Fruit fly (Drosophila melanogaster) whole organism, wandering third instar larva: Measurements from ENCODE around the gene CG4101.

Experiments
- CG32264 ChIP-seq: fragments of 200-800 bp; sonication (Bioruptor generic); optimal IDR thresholded peaks from 2 replicates; lab custom pipeline; 2016; ENCODE audit warnings: missing biosample characterization, missing genetic modification characterization
- CG9705 ChIP-seq: fragments of 200-800 bp; sonication (Bioruptor generic); optimal IDR thresholded peaks from 2 replicates; lab custom pipeline; 2018; ENCODE audit warnings: missing biosample characterization, mild to moderate bottlenecking, missing genetic modification characterization
- CrebA ChIP-seq: fragments of 200-800 bp; sonication (Bioruptor generic); optimal IDR thresholded peaks from 2 replicates; lab custom pipeline; 2016; ENCODE audit warnings: missing biosample characterization, mild to moderate bottlenecking, missing genetic modification characterization, borderline replicate concordance
- Dfd ChIP-seq: fragments of >200 bp; optimal IDR thresholded peaks from 2 replicates; lab custom pipeline; 2017; ENCODE audit warnings: missing biosample characterization, missing genetic modification characterization
- Dif ChIP-seq: fragments of 200-275, 200-300 bp; sonication (Bioruptor generic); optimal IDR thresholded peaks from 2 replicates; lab custom pipeline; 2018; ENCODE audit warnings: missing biosample characterization, missing genetic modification characterization; ENCODE audit not compliant: partially characterized antibody
- GATAd ChIP-seq: sonication (Bioruptor generic); optimal IDR thresholded peaks from 2 replicates; lab custom pipeline; 2016; ENCODE audit warnings: missing biosample characterization, missing genetic modification characterization
- HLH106 ChIP-seq: fragments of 200-800 bp; optimal IDR thresholded peaks from 3 replicates; lab custom pipeline; 2019; ENCODE audit warnings: missing biosample characterization, mild to moderate bottlenecking, missing genetic modification characterization, moderate library complexity
- Hnf4 ChIP-seq: fragments of 200-800 bp; sonication (Bioruptor generic); optimal IDR thresholded peaks from 2 replicates; lab custom pipeline; 2016; ENCODE audit warnings: missing biosample characterization, mild to moderate bottlenecking, missing genetic modification characterization
- Hr78 ChIP-seq: fragments of >200 bp; optimal IDR thresholded peaks from 2 replicates; lab custom pipeline; 2017; ENCODE audit warnings: missing biosample characterization, missing genetic modification characterization
- Hr83 ChIP-seq: fragments of 200-300 bp; sonication (Bioruptor generic); optimal IDR thresholded peaks from 2 replicates; lab custom pipeline; 2016; ENCODE audit warnings: missing biosample characterization, mild to moderate bottlenecking, missing genetic modification characterization, moderate library complexity; ENCODE audit not compliant: poor library complexity, severe bottlenecking
- Jra ChIP-seq: sonication (Bioruptor generic); optimal IDR thresholded peaks from 2 replicates; lab custom pipeline; 2016; ENCODE audit warnings: missing biosample characterization, missing genetic modification characterization
- Mio ChIP-seq: sonication (Bioruptor generic); optimal IDR thresholded peaks from 2 replicates; lab custom pipeline; 2016; ENCODE audit warnings: missing biosample characterization, missing genetic modification characterization
- Myc ChIP-seq: fragments of >200 bp; optimal IDR thresholded peaks from 2 replicates; lab custom pipeline; 2017
- OdsH ChIP-seq: fragments of 200-800 bp; sonication (Bioruptor generic); optimal IDR thresholded peaks from 2 replicates; lab custom pipeline; 2016; ENCODE audit warnings: missing biosample characterization, mild to moderate bottlenecking, missing genetic modification characterization
- Rel ChIP-seq, 2 experiments: fragments of 200-800 bp; sonication (Bioruptor generic) in 1 of 2; optimal IDR thresholded peaks; 2 replicates in 1 of 2; 3 replicates in 1 of 2; lab custom pipeline; 2016 to 2019; ENCODE audit warnings: mild to moderate bottlenecking in 2 of 2, missing biosample characterization in 2 of 2, missing genetic modification characterization in 2 of 2, moderate library complexity in 1 of 2
- Sp1 ChIP-seq: fragments of 200-800 bp; sonication (Bioruptor generic); optimal IDR thresholded peaks from 3 replicates; lab custom pipeline; 2019; ENCODE audit warnings: missing biosample characterization, mild to moderate bottlenecking, missing genetic modification characterization, moderate library complexity
- Vsx2 ChIP-seq: fragments of 200-300, 225-300 bp; sonication (Bioruptor generic); optimal IDR thresholded peaks from 2 replicates; lab custom pipeline; 2018; ENCODE audit warnings: missing biosample characterization, missing genetic modification characterization; ENCODE audit not compliant: partially characterized antibody
- br ChIP-seq: fragments of 200-800 bp; sonication (Bioruptor generic); optimal IDR thresholded peaks from 2 replicates; lab custom pipeline; 2016; ENCODE audit warnings: missing biosample characterization, missing genetic modification characterization
- dl ChIP-seq, 2 experiments: fragments of 175-275, 200-275 bp in 1 of 2; fragments of 200-275 bp in 1 of 2; sonication (Bioruptor generic); optimal IDR thresholded peaks; lab custom pipeline; 2018; ENCODE audit warnings: mild to moderate bottlenecking in 2 of 2, missing biosample characterization in 2 of 2, missing genetic modification characterization in 2 of 2, moderate library complexity in 2 of 2; ENCODE audit not compliant: partially characterized antibody in 2 of 2, insufficient read depth in 1 of 2
- dmrt93B ChIP-seq: fragments of 200-800 bp; sonication (Bioruptor generic); optimal IDR thresholded peaks from 2 replicates; lab custom pipeline; 2018; ENCODE audit warnings: missing biosample characterization, mild to moderate bottlenecking, missing genetic modification characterization
- ey ChIP-seq: fragments of 200-800 bp; sonication (Bioruptor generic); optimal IDR thresholded peaks from 2 replicates; lab custom pipeline; 2016; ENCODE audit warnings: missing biosample characterization, missing genetic modification characterization
- fru ChIP-seq: fragments of 200-800 bp; sonication (Bioruptor generic); optimal IDR thresholded peaks from 3 replicates; lab custom pipeline; 2016; ENCODE audit warnings: missing biosample characterization, mild to moderate bottlenecking, missing genetic modification characterization
- h ChIP-seq: fragments of 200-800 bp; sonication (Bioruptor generic); optimal IDR thresholded peaks from 3 replicates; lab custom pipeline; 2016; ENCODE audit warnings: missing biosample characterization, mild to moderate bottlenecking, missing genetic modification characterization
- jim ChIP-seq: fragments of 175-275, 200-325 bp; sonication (Bioruptor generic); optimal IDR thresholded peaks from 2 replicates; lab custom pipeline; 2016; ENCODE audit warnings: missing biosample characterization, mild to moderate bottlenecking, missing genetic modification characterization
- lola ChIP-seq: fragments of >200 bp; optimal IDR thresholded peaks from 2 replicates; lab custom pipeline; 2017; ENCODE audit warnings: missing biosample characterization, missing genetic modification characterization
- psq ChIP-seq: fragments of 200-800 bp; sonication (Bioruptor generic); optimal IDR thresholded peaks from 3 replicates; lab custom pipeline; 2017; ENCODE audit warnings: missing biosample characterization, mild to moderate bottlenecking, missing genetic modification characterization, moderate library complexity
- sage ChIP-seq: fragments of 200-800 bp; sonication (Bioruptor generic); optimal IDR thresholded peaks from 2 replicates; lab custom pipeline; 2016; ENCODE audit warnings: missing biosample characterization, mild to moderate bottlenecking, missing genetic modification characterization
- sv ChIP-seq: fragments of 200-800 bp; sonication (Bioruptor generic); optimal IDR thresholded peaks from 3 replicates; lab custom pipeline; 2016; ENCODE audit warnings: missing biosample characterization, missing genetic modification characterization
- woc ChIP-seq: sonication (Bioruptor generic); optimal IDR thresholded peaks from 2 replicates; lab custom pipeline; 2016; ENCODE audit warnings: missing biosample characterization, mild to moderate bottlenecking, missing genetic modification characterization

The CG4101 gene

DNA sequence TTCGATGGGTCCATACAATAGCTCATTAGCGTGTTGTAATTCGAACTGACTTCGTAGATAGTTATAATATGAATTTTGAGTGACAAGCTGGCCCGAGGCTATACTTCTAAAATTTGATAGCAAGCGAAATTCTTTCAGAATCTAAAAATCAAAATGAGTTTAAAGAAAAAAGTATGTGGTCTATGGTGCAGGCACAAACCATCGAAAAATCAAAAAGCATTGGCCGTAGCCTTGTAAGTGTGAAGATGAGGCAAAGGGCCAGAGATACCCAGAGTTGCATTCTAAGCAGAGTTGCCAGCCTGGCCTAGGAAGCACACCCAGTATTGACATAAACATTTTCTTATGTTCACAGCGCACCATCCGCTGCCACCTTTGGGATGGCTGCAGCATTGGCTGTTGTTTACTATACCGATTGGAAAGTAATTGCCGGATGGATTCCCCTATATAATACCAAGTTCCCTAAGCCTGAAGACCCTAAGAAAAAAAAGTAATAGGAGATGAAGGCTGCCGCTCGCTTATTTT is 45.5 kb upstream of the CG4101 start, which contains the start of gene UQCR-6.4L:
Gene UQCR-6.4L (plus strand): TSS at position 51 of the 522 bp plus-strand sequence.
- TF ChIP-seq fru (no peak), woc (GFP tag; lab: Kevin White, UChicago) (no peak), GATAd (GFP tag; lab: Kevin White, UChicago) (no peak), Hr78 (GFP tag; lab: Kevin White, UChicago) (no peak), dl (GFP tag; optimal IDR thresholded peaks at IDR 0.05; lab: Kevin White, UChicago; ENCODE audit: insufficient read depth in 1 of 2, partially characterized antibody in 2 of 2) (no peak), CG32264 (GFP tag; lab: Kevin White, UChicago) (no peak), Mio (GFP tag; lab: Kevin White, UChicago) (no peak), Hnf4 (GFP tag; lab: Kevin White, UChicago) (no peak), OdsH (GFP tag; lab: Kevin White, UChicago) (no peak), Myc (no peak), HLH106 (tag; lab: Kevin White, UChicago) (no peak), sage (GFP tag; lab: Kevin White, UChicago) (no peak)

DNA sequence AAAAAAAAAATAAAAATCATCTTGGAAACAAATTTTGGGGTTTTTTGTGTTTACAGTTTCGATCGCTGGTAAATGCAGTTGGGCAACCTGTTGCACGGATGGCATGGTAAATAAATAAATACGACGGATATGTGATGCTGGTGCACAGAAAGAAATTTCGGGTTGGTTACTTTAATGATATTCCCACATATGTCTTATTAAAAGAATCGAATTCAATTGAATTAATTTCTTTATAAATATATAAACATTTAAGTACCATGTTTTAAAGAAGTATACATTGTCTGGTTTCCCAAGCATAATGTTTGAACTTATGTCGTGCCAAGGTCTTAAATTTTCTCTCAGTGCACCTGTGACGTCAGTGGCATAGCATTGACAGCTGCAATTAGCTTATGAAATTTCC is 44.8 kb upstream of the CG4101 start:
- peak; percentile 14 for TF ChIP-seq sv
- no peak for TF ChIP-seq Mio (GFP tag; lab: Kevin White, UChicago)
- TF ChIP-seq Dif (GFP tag; lab: Kevin White, UChicago) = no peak
- no peak for TF ChIP-seq psq (GFP tag; lab: Kevin White, UChicago)
- no peak for TF ChIP-seq OdsH (GFP tag; lab: Kevin White, UChicago)
- TF ChIP-seq, all 38 proteins: peak for 1

DNA sequence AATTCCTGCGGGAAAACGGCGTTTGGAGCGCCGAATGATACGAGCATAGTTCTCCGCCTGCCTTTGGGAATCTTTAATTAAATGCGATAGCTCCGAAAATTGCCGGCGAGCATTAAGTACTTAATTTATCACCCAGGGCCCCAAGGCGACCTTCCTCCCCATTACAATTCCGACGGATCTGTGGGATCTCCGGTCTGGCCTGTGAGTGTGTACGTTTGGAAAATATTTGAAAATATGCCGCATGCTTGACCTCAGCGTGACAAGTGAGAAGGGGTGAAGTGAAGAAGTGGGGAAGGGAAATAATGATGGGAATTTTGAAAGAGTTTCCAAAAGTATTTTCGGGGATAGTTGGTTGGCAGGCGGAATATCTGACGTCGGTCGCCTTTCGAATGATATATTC is 42.8 kb upstream of the CG4101 start:
- no peak for TF ChIP-seq CrebA (GFP tag; lab: Kevin White, UChicago)

DNA sequence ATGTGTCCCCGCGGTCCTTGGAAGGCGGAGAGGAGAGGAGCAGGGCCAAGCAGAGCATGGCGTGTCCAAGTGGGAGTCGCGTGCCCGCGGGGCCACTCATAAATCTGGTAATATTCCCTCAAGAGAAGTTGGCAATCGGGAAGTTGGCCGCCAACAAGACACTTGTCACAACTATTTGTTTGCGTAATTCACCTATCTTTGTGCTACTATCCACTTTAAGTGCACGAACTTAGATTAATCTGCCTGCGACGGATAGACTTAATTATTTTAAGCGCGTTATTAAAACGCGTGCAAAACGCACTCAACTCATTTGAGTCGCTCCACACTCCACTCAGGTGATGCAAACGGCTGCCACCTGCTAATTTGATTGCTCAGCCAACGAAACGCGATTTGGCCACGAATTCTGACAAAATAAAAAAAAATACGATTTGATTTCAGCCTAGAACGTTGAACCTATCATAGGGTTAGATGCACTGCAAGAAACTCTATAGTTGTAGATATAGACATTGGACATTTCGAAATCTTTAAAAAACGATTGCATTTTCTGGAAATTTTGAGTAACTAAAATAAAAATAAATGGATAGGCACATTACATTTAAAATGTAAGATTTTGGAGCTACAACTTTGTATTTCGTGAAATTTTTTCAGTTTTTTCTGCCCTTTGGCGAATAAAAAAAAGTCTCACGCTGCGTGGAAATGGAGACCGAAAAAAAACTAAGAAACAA is 41.1 kb upstream of the CG4101 start:
- no peak for TF ChIP-seq dl (GFP tag; optimal IDR thresholded peaks at IDR 0.05; lab: Kevin White, UChicago; ENCODE audit: insufficient read depth in 1 of 2, partially characterized antibody in 2 of 2)
- no peak for TF ChIP-seq Hr83 (GFP tag; lab: Kevin White, UChicago)
- TF ChIP-seq br (GFP tag; lab: Kevin White, UChicago) = no peak
- no peak for TF ChIP-seq OdsH (GFP tag; lab: Kevin White, UChicago)
- TF ChIP-seq Dfd = no peak
- TF ChIP-seq psq (GFP tag; lab: Kevin White, UChicago) = no peak
- TF ChIP-seq Rel (GFP tag; optimal IDR thresholded peaks at IDR 0.05; lab: Kevin White, UChicago) = no peak
- no peak for TF ChIP-seq Rel (tag; optimal IDR thresholded peaks at IDR 0.05; lab: Kevin White, UChicago)
- TF ChIP-seq Vsx2 (GFP tag; lab: Kevin White, UChicago) = no peak
- no peak for TF ChIP-seq Hr78 (GFP tag; lab: Kevin White, UChicago)
- no peak for TF ChIP-seq woc (GFP tag; lab: Kevin White, UChicago)
- no peak for TF ChIP-seq dmrt93B
- no peak for TF ChIP-seq h (GFP tag; lab: Kevin White, UChicago)

DNA sequence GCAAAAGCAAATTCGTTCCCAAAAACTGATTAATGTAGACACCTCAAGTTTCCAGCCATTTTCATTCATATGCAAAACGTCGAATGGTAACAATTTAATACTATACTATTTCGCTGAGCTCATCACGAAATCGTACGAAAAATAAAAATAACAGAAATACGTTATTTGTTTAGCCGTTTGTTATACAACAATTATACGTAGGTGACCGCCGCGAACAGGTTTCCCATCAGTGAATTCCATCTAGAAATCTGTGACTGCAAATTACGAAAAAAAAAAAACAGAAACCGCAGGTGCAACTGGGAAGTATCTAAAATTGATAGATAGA is 40.6 kb upstream of the CG4101 start:
- TF ChIP-seq HLH106 (tag; lab: Kevin White, UChicago) (no peak), Sp1 (GFP tag; lab: Kevin White, UChicago) (no peak), CrebA (GFP tag; lab: Kevin White, UChicago) (no peak), Rel (GFP tag; optimal IDR thresholded peaks at IDR 0.05; lab: Kevin White, UChicago) (no peak), Rel (tag; optimal IDR thresholded peaks at IDR 0.05; lab: Kevin White, UChicago) (no peak), fru (no peak), Vsx2 (GFP tag; lab: Kevin White, UChicago) (no peak), Hnf4 (GFP tag; lab: Kevin White, UChicago) (no peak), ey (no peak), sage (GFP tag; lab: Kevin White, UChicago) (no peak), CG32264 (GFP tag; lab: Kevin White, UChicago) (no peak), Myc (no peak), sv (no peak), Dif (GFP tag; lab: Kevin White, UChicago) (no peak), GATAd (GFP tag; lab: Kevin White, UChicago) (no peak), CG9705 (no peak), Jra (GFP tag; lab: Kevin White, UChicago) (no peak), lola (no peak), jim (GFP tag; lab: Kevin White, UChicago) (no peak)
